Fruit fly (Drosophila melanogaster) whole organism, embryonic: ENCODE results near the gene mRpS25.

Experiments used
- CG12391 ChIP-seq: fragments of 200-800 bp; sonication (Bioruptor generic); optimal IDR thresholded peaks from 3 replicates; lab custom pipeline; 2018; ENCODE audit warnings: missing biosample characterization, mild to moderate bottlenecking, missing genetic modification characterization, moderate library complexity
- CG12744 ChIP-seq: fragments of 200-800 bp; sonication (Bioruptor generic); optimal IDR thresholded peaks from 2 replicates; lab custom pipeline; 2016; ENCODE audit warnings: missing biosample characterization, missing genetic modification characterization
- CG13123 ChIP-seq: fragments of 200-800 bp; sonication (Bioruptor generic); optimal IDR thresholded peaks from 2 replicates; lab custom pipeline; 2016; ENCODE audit warnings: missing biosample characterization, missing genetic modification characterization
- CG14050 ChIP-seq: fragments of 200-800 bp; sonication (Bioruptor generic); IDR thresholded peaks from 3 replicates; pipeline ENCODE4 v1.3.6; 2022; ENCODE audit warnings: missing biosample characterization, missing genetic modification characterization
- CG14667 ChIP-seq: fragments of 200-800 bp; sonication (Bioruptor generic); IDR thresholded peaks from 2 replicates; pipeline ENCODE4 v1.3.6; 2022; ENCODE audit warnings: missing biosample characterization, missing genetic modification characterization
- CG15479 ChIP-seq: fragments of 200-800 bp; sonication (Bioruptor generic); optimal IDR thresholded peaks from 3 replicates; lab custom pipeline; 2019; ENCODE audit warnings: missing biosample characterization, mild to moderate bottlenecking, missing genetic modification characterization, moderate library complexity
- CG1647 ChIP-seq: fragments of 200-800 bp; sonication (Bioruptor generic); optimal IDR thresholded peaks from 3 replicates; lab custom pipeline; 2016; ENCODE audit warnings: missing biosample characterization, missing genetic modification characterization
- CG16779 ChIP-seq: fragments of 200-800 bp; sonication (Bioruptor generic); IDR thresholded peaks from 2 replicates; pipeline ENCODE4 v1.3.6; 2022; ENCODE audit warnings: missing biosample characterization, missing genetic modification characterization
- CG17385 ChIP-seq: fragments of 200-800 bp; sonication (Bioruptor generic); optimal IDR thresholded peaks from 3 replicates; lab custom pipeline; 2018; ENCODE audit warnings: missing biosample characterization, mild to moderate bottlenecking, missing genetic modification characterization
- CG17829 ChIP-seq: fragments of 200-800 bp; optimal IDR thresholded peaks from 2 replicates; lab custom pipeline; 2019; ENCODE audit warnings: missing biosample characterization, mild to moderate bottlenecking, missing genetic modification characterization, moderate library complexity
- CG2199 ChIP-seq: fragments of 200-800 bp; sonication (Bioruptor generic); IDR thresholded peaks from 3 replicates; pipeline ENCODE4 v1.3.6; 2022; ENCODE audit warnings: missing biosample characterization, missing genetic modification characterization
- CG2889 ChIP-seq: fragments of 200-800 bp; sonication (Bioruptor generic); IDR thresholded peaks from 3 replicates; pipeline ENCODE4 v1.3.6; 2022; ENCODE audit warnings: missing biosample characterization, missing genetic modification characterization
- CG3726 ChIP-seq: fragments of 200-800 bp; sonication (Bioruptor generic); IDR thresholded peaks from 3 replicates; pipeline ENCODE4, ENCODE4 v1.3.6; 2022; ENCODE audit warnings: missing biosample characterization, missing genetic modification characterization
- CG3995 ChIP-seq: fragments of 200-800 bp; sonication (Bioruptor generic); optimal IDR thresholded peaks from 3 replicates; lab custom pipeline; 2016; ENCODE audit warnings: missing biosample characterization, missing genetic modification characterization
- CG4617 ChIP-seq: fragments of 200-800 bp; sonication (Bioruptor generic); optimal IDR thresholded peaks from 3 replicates; lab custom pipeline; 2016; ENCODE audit warnings: missing biosample characterization, missing genetic modification characterization, borderline replicate concordance
- CG6654 ChIP-seq: fragments of 200-800 bp; sonication (Bioruptor generic); optimal IDR thresholded peaks from 2 replicates; lab custom pipeline; 2017; ENCODE audit warnings: missing biosample characterization, mild to moderate bottlenecking, missing genetic modification characterization
- CG8765 ChIP-seq: fragments of 200-800 bp; sonication (Bioruptor generic); IDR thresholded peaks from 2 replicates; pipeline ENCODE4 v1.3.6; 2022; ENCODE audit warnings: missing biosample characterization, missing genetic modification characterization
- CG9797 ChIP-seq: fragments of 200-800 bp; sonication (Bioruptor generic); optimal IDR thresholded peaks from 3 replicates; lab custom pipeline; 2018; ENCODE audit warnings: missing biosample characterization, mild to moderate bottlenecking, missing genetic modification characterization
- H15 ChIP-seq: fragments of 200-800 bp; sonication (Bioruptor generic); IDR thresholded peaks from 3 replicates; pipeline ENCODE4 v1.3.6; 2022; ENCODE audit warnings: missing biosample characterization, missing genetic modification characterization
- HLH4C ChIP-seq: fragments of 200-800 bp; sonication (Bioruptor generic); IDR thresholded peaks from 3 replicates; pipeline ENCODE4 v1.3.6; 2022; ENCODE audit warnings: missing biosample characterization, missing genetic modification characterization; ENCODE audit not compliant: partially characterized antibody
- Hr78 ChIP-seq, 2 experiments: fragments of 200-800 bp in 1 of 2; fragments of >200 bp in 1 of 2; sonication (Bioruptor generic) in 1 of 2; optimal IDR thresholded peaks; 2 replicates each; lab custom pipeline; 2017 to 2019; ENCODE audit warnings: missing biosample characterization in 2 of 2, missing genetic modification characterization in 2 of 2, mild to moderate bottlenecking in 1 of 2, moderate library complexity in 1 of 2
- Rfx ChIP-seq: fragments of 200-800 bp; sonication (Bioruptor generic); IDR thresholded peaks from 2 replicates; pipeline ENCODE4 v1.3.6; 2022; ENCODE audit warnings: missing biosample characterization, missing genetic modification characterization
- Six4 ChIP-seq: fragments of 200-800 bp; sonication (Bioruptor generic); optimal IDR thresholded peaks from 2 replicates; lab custom pipeline; 2016; ENCODE audit warnings: missing biosample characterization, missing genetic modification characterization
- Stat92E ChIP-seq, 3 experiments: fragments of >200 bp in 2 of 3; fragments of 200-800 bp in 1 of 3; sonication (Bioruptor generic) in 1 of 3; optimal IDR thresholded peaks; 2 replicates each; lab custom pipeline; 2017 to 2019; ENCODE audit warnings: missing biosample characterization in 3 of 3, missing genetic modification characterization in 3 of 3, mild to moderate bottlenecking in 1 of 3, moderate library complexity in 1 of 3
- Tbp ChIP-seq: fragments of >200 bp; optimal IDR thresholded peaks from 2 replicates; lab custom pipeline; 2018; ENCODE audit warnings: missing biosample characterization, missing genetic modification characterization
- Usf ChIP-seq: fragments of 200-800 bp; sonication (Bioruptor generic); optimal IDR thresholded peaks from 2 replicates; lab custom pipeline; 2017; ENCODE audit warnings: missing genotype, missing biosample characterization, missing genetic modification characterization
- amos ChIP-seq: fragments of 200-800 bp; sonication (Bioruptor generic); IDR thresholded peaks from 2 replicates; pipeline ENCODE4 v1.3.6; 2022; ENCODE audit warnings: missing biosample characterization, missing genetic modification characterization; ENCODE audit not compliant: partially characterized antibody
- aop ChIP-seq: fragments of 200-800 bp; sonication (Bioruptor generic); IDR thresholded peaks from 2 replicates; pipeline ENCODE4 v1.3.6; 2022; ENCODE audit warnings: missing biosample characterization, missing genetic modification characterization
- ash1 ChIP-seq: fragments of 200-800 bp; sonication (Bioruptor generic); optimal IDR thresholded peaks from 2 replicates; lab custom pipeline; 2018; ENCODE audit warnings: missing biosample characterization, mild to moderate bottlenecking, missing genetic modification characterization
- chn ChIP-seq: fragments of 200-800 bp; sonication (Bioruptor generic); optimal IDR thresholded peaks from 2 replicates; lab custom pipeline; 2016; ENCODE audit warnings: missing biosample characterization, missing genetic modification characterization
- cwo ChIP-seq: fragments of 200-800 bp; sonication (Bioruptor generic); optimal IDR thresholded peaks from 3 replicates; lab custom pipeline; 2017; ENCODE audit warnings: missing biosample characterization, missing genetic modification characterization, mild to moderate bottlenecking, moderate library complexity, missing genetic modification reagents
- fu2 ChIP-seq: fragments of 200-800 bp; sonication (Bioruptor generic); optimal IDR thresholded peaks from 2 replicates; lab custom pipeline; 2016; ENCODE audit warnings: missing biosample characterization, missing genetic modification characterization
- gfzf ChIP-seq: fragments of 200-800 bp; sonication (Bioruptor generic); optimal IDR thresholded peaks from 2 replicates; lab custom pipeline; 2016; ENCODE audit warnings: missing biosample characterization, mild to moderate bottlenecking, missing genetic modification characterization, moderate library complexity
- ham ChIP-seq: fragments of 200-800 bp; sonication (Bioruptor generic); IDR thresholded peaks from 2 replicates; pipeline ENCODE4 v1.3.6; 2022; ENCODE audit warnings: missing biosample characterization, missing genetic modification characterization
- her ChIP-seq: fragments of 200-800 bp; sonication (Bioruptor generic); optimal IDR thresholded peaks from 2 replicates; lab custom pipeline; 2016; ENCODE audit warnings: missing biosample characterization, missing genetic modification characterization
- kah ChIP-seq: fragments of 200-800 bp; sonication (Bioruptor generic); optimal IDR thresholded peaks from 2 replicates; lab custom pipeline; 2018; ENCODE audit warnings: missing biosample characterization, mild to moderate bottlenecking, missing genetic modification characterization
- kay ChIP-seq: fragments of 200-800 bp; sonication (Bioruptor generic); optimal IDR thresholded peaks from 2 replicates; lab custom pipeline; 2016; ENCODE audit warnings: missing biosample characterization, missing genetic modification characterization
- lov ChIP-seq, 2 experiments: fragments of 200-800 bp in 1 of 2; fragments of >200 bp in 1 of 2; sonication (Bioruptor generic) in 1 of 2; IDR thresholded peaks in 1 of 2; optimal IDR thresholded peaks in 1 of 2; 2 replicates in 1 of 2; 3 replicates in 1 of 2; pipeline versions ENCODE4 v1.3.6 to Lab custom; 2017 to 2022; ENCODE audit warnings: missing biosample characterization in 1 of 2, missing genetic modification characterization in 1 of 2
- maf-S ChIP-seq: fragments of 200-800 bp; sonication (Bioruptor generic); optimal IDR thresholded peaks from 2 replicates; lab custom pipeline; 2016; ENCODE audit warnings: missing biosample characterization, missing genetic modification characterization
- mld ChIP-seq: fragments of 200-800 bp; sonication (Bioruptor generic); IDR thresholded peaks from 3 replicates; pipeline ENCODE4 v1.3.6; 2022; ENCODE audit warnings: missing biosample characterization, missing genetic modification characterization; ENCODE audit not compliant: partially characterized antibody
- pan ChIP-seq, 4 experiments: fragments of >200 bp in 3 of 4; fragments of 200-800 bp in 1 of 4; sonication (Bioruptor generic) in 1 of 4; optimal IDR thresholded peaks in 3 of 4; IDR thresholded peaks in 1 of 4; 2 replicates each; pipeline versions ENCODE4 v1.3.6 to Lab custom; 2017 to 2022; ENCODE audit warnings: missing biosample characterization in 2 of 4, missing genetic modification characterization in 2 of 4, mixed read lengths in 1 of 4
- pnt ChIP-seq: fragments of 200-800 bp; sonication (Bioruptor generic); optimal IDR thresholded peaks from 3 replicates; lab custom pipeline; 2016; ENCODE audit warnings: missing biosample characterization, missing genetic modification characterization
- pum ChIP-seq: fragments of 200-800 bp; sonication (Bioruptor generic); optimal IDR thresholded peaks from 2 replicates; lab custom pipeline; 2016; ENCODE audit warnings: missing biosample characterization, missing genetic modification characterization
- shn ChIP-seq: fragments of 200-800 bp; sonication (Bioruptor generic); optimal IDR thresholded peaks from 3 replicates; lab custom pipeline; 2016; ENCODE audit warnings: missing biosample characterization, missing genetic modification characterization
- sima ChIP-seq: fragments of 200-800 bp; sonication (Bioruptor generic); optimal IDR thresholded peaks from 2 replicates; lab custom pipeline; 2016; ENCODE audit warnings: missing biosample characterization, missing genetic modification characterization
- sqz ChIP-seq: fragments of 200-800 bp; sonication (Bioruptor generic); optimal IDR thresholded peaks from 3 replicates; lab custom pipeline; 2018; ENCODE audit warnings: missing biosample characterization, mild to moderate bottlenecking, missing genetic modification characterization
- stwl ChIP-seq: fragments of 200-800 bp; sonication (Bioruptor generic); optimal IDR thresholded peaks from 3 replicates; lab custom pipeline; 2018; ENCODE audit warnings: missing biosample characterization, mild to moderate bottlenecking, missing genetic modification characterization, moderate library complexity
- tup ChIP-seq: fragments of 200-800 bp; sonication (Bioruptor generic); optimal IDR thresholded peaks from 2 replicates; lab custom pipeline; 2016; ENCODE audit warnings: missing biosample characterization, mild to moderate bottlenecking, missing genetic modification characterization, moderate library complexity
- zen2 ChIP-seq: fragments of 200-800 bp; sonication (Bioruptor generic); IDR thresholded peaks from 3 replicates; pipeline ENCODE4 v1.3.6; 2022; ENCODE audit warnings: missing biosample characterization, missing genetic modification characterization; ENCODE audit not compliant: partially characterized antibody

Gene mRpS25

DNA sequence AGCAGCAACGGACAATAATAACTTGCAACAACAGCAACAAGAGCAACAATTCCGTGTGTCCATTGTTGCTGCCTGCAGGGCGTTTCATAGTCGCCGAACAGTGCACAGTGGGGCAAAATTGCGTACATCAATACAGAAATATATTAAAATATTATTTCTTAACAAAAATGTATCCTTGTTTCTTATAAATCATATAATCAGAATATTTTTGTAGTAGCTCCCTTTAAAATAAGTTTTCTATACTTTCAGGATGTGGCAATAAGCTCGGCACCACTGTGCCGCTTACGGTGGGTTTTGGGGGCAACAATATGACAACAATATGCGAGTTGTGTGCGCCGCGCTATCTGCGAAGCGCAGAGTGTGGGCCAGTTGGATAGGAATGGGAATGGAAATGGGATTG lies 29.5 kb upstream of the mRpS25 start (continued):
- TF ChIP-seq tup (GFP tag; lab: Kevin White, UChicago), result no peak
- peak; percentile 52 for TF ChIP-seq CG6654 (GFP tag; lab: Kevin White, UChicago)
- no peak for TF ChIP-seq shn (GFP tag; lab: Kevin White, UChicago)
- peak; percentile 66; the same call in 1 of the 2 replicates for TF ChIP-seq CG8765 (GFP tag; lab: Robert Waterston, UW)
- no peak for TF ChIP-seq sima (GFP tag; lab: Kevin White, UChicago)
- TF ChIP-seq aop, result peak; percentile 71; the same call in 1 of the 2 replicates
- peak; percentile 22 for TF ChIP-seq pum
- TF ChIP-seq CG15479 (GFP tag; lab: Kevin White, UChicago), result no peak
- no peak for TF ChIP-seq CG3995 (GFP tag; lab: Kevin White, UChicago)
- TF ChIP-seq Usf (GFP tag; lab: Kevin White, UChicago), result no peak
- TF ChIP-seq Tbp (GFP tag; lab: Kevin White, UChicago), result no peak
- TF ChIP-seq Hr78 (GFP tag; optimal IDR thresholded peaks at IDR 0.05; lab: Kevin White, UChicago), result peak in 1 of 2 experiments; percentile 64
- peak; percentile 67 for TF ChIP-seq CG17385 (GFP tag; lab: Kevin White, UChicago)
- TF ChIP-seq CG17829, result peak; percentile 90
- TF ChIP-seq kah (GFP tag; lab: Kevin White, UChicago), result peak; percentile 76
- TF ChIP-seq Stat92E (GFP tag; optimal IDR thresholded peaks at IDR 0.05; lab: Kevin White, UChicago), result no peak
- TF ChIP-seq H15 (GFP tag; lab: Robert Waterston, UW), result peak; percentile 83
- peak; percentile 60; the same call in 2 of the 3 replicates for TF ChIP-seq CG14050 (GFP tag; lab: Robert Waterston, UW)
- no peak for TF ChIP-seq CG16779 (GFP tag; lab: Robert Waterston, UW)
- TF ChIP-seq CG4617, result peak; percentile 31
- no peak for TF ChIP-seq fu2 (GFP tag; lab: Kevin White, UChicago)
- TF ChIP-seq CG12391, result peak; percentile 84
- TF ChIP-seq CG12744 (GFP tag; lab: Kevin White, UChicago), result no peak
- no peak for TF ChIP-seq pan (optimal IDR thresholded peaks at IDR 0.05; lab: Kevin White, UChicago)
- TF ChIP-seq pan (GFP tag; optimal IDR thresholded peaks at IDR 0.05 in 1 of 2, IDR thresholded peaks at IDR 0.05 in 1 of 2), result peak in 1 of 2 experiments; percentile 87
- peak; percentile 36 for TF ChIP-seq chn (GFP tag; lab: Kevin White, UChicago)
- TF ChIP-seq stwl (tag; lab: Kevin White, UChicago), result peak; percentile 25
- no peak for TF ChIP-seq CG13123 (GFP tag; lab: Kevin White, UChicago)
- TF ChIP-seq CG2889 (GFP tag; lab: Robert Waterston, UW), result peak; percentile 59; the same call in 1 of the 3 replicates
- peak; percentile 69 for TF ChIP-seq Six4 (GFP tag; lab: Kevin White, UChicago)
- TF ChIP-seq HLH4C (GFP tag; lab: Robert Waterston, UW), result 0 out of 3 replicates have a peak, but pooled peaks have one; percentile 38
- TF ChIP-seq CG9797 (GFP tag; lab: Kevin White, UChicago), result peak; percentile 13
- no peak for TF ChIP-seq lov (optimal IDR thresholded peaks at IDR 0.05; lab: Kevin White, UChicago)
- TF ChIP-seq lov (GFP tag; IDR thresholded peaks at IDR 0.05; lab: Robert Waterston, UW), result peak; percentile 80; the same call in 2 of the 3 replicates
- peak; percentile 75 for TF ChIP-seq CG14667 (GFP tag; lab: Robert Waterston, UW)
- no peak for TF ChIP-seq ash1 (GFP tag; lab: Kevin White, UChicago)
- peak; percentile 54 for TF ChIP-seq sqz (GFP tag; lab: Kevin White, UChicago)
- peak; percentile 60; the same call in 2 of the 3 replicates for TF ChIP-seq CG3726 (GFP tag; lab: Robert Waterston, UW)
- TF ChIP-seq cwo, result peak; percentile 22
- peak; percentile 68; the same call in 1 of the 3 replicates for TF ChIP-seq CG2199
- TF ChIP-seq maf-S (GFP tag; lab: Kevin White, UChicago), result no peak
- no peak for TF ChIP-seq her (GFP tag; lab: Kevin White, UChicago)
- no peak for TF ChIP-seq zen2
- no peak for TF ChIP-seq mld (GFP tag; lab: Robert Waterston, UW)
- TF ChIP-seq kay, result no peak
- peak; percentile 18 for TF ChIP-seq CG1647 (GFP tag; lab: Kevin White, UChicago)
- peak; percentile 57 for TF ChIP-seq Rfx
- no peak for TF ChIP-seq amos
- TF ChIP-seq gfzf (GFP tag; lab: Kevin White, UChicago), result no peak
- TF ChIP-seq ham (GFP tag; lab: Robert Waterston, UW), result no peak
- TF ChIP-seq pnt, result peak; percentile 9
